Worm (Caenorhabditis elegans): Measurements from ENCODE around the gene C01G6.9.

Gene C01G6.9

ce11 chrII:9331343-9331742 lies 35.7 kb upstream of the C01G6.9 start, which contains the start of gene eif-3.F:
Gene eif-3.F, plus strand, starts transcription at chrII:9331643.
- TF ChIP-seq nhr-28 (tag; optimal IDR thresholded peaks at IDR 0.05): no peak
- TF ChIP-seq zfp-3 (GFP tag; conservative IDR thresholded peaks at IDR 0.05): no peak
- TF ChIP-seq aly-2 (tag; optimal IDR thresholded peaks at IDR 0.05): no peak
- no peak for TF ChIP-seq tra-1 (GFP tag; IDR thresholded peaks at IDR 0.05)
- no peak for TF ChIP-seq nhr-25 (tag; optimal IDR thresholded peaks at IDR 0.05; ENCODE audit: borderline replicate concordance, insufficient read depth)
- no peak for TF ChIP-seq rbr-2 (tag; optimal IDR thresholded peaks at IDR 0.05)
- TF ChIP-seq zag-1 (tag; optimal IDR thresholded peaks at IDR 0.05): no peak
- no peak for TF ChIP-seq zip-11 (GFP tag; IDR thresholded peaks at IDR 0.05)
- TF ChIP-seq jun-1 (tag; optimal IDR thresholded peaks at IDR 0.05): no peak
- no peak for TF ChIP-seq attf-4 (tag; optimal IDR thresholded peaks at IDR 0.05)
- no peak for TF ChIP-seq ztf-11 (tag; optimal IDR thresholded peaks at IDR 0.05)
- TF ChIP-seq madf-9 (GFP tag; conservative IDR thresholded peaks at IDR 0.05): no peak
- no peak for TF ChIP-seq T20F7.1 (GFP tag; optimal IDR thresholded peaks at IDR 0.05)
- no peak for TF ChIP-seq fkh-10 (GFP tag; optimal IDR thresholded peaks at IDR 0.05)
- no peak for TF ChIP-seq lin-38 (GFP tag; IDR thresholded peaks at IDR 0.05)
- no peak for TF ChIP-seq daf-16 (GFP tag; optimal IDR thresholded peaks at IDR 0.05)
- no peak for TF ChIP-seq daf-16 (tag; optimal IDR thresholded peaks at IDR 0.05)
- no peak for TF ChIP-seq dmd-8 (GFP tag; IDR thresholded peaks at IDR 0.05)
- TF ChIP-seq hmg-1.1 (GFP tag; IDR thresholded peaks at IDR 0.05): no peak

ce11 chrII:9329474-9329873 lies 33.9 kb upstream of the C01G6.9 start, which contains the start of gene wbp-2:
Gene wbp-2, plus strand, starts transcription at chrII:9329774.
- TF ChIP-seq mxl-3 (GFP tag; optimal IDR thresholded peaks at IDR 0.05): no peak
- TF ChIP-seq hlh-11 (tag; optimal IDR thresholded peaks at IDR 0.05): no peak
- TF ChIP-seq dmd-6 (GFP tag; IDR thresholded peaks at IDR 0.05): no peak
- TF ChIP-seq arid-1 (GFP tag; conservative IDR thresholded peaks at IDR 0.05): no peak
- TF ChIP-seq nhr-25 (tag; optimal IDR thresholded peaks at IDR 0.05; ENCODE audit: borderline replicate concordance, insufficient read depth): no peak
- no peak for TF ChIP-seq ctbp-1 (GFP tag; IDR thresholded peaks at IDR 0.05)
- no peak for TF ChIP-seq Y48G9A.11 (GFP tag; IDR thresholded peaks at IDR 0.05)
- no peak for TF ChIP-seq daf-16 (GFP tag; optimal IDR thresholded peaks at IDR 0.05)
- TF ChIP-seq daf-16 (tag; optimal IDR thresholded peaks at IDR 0.05): no peak
- no peak for TF ChIP-seq zfp-2 (tag; optimal IDR thresholded peaks at IDR 0.05)
- TF ChIP-seq lin-1 (GFP tag; IDR thresholded peaks at IDR 0.05): no peak
- TF ChIP-seq rbr-2 (tag; optimal IDR thresholded peaks at IDR 0.05): no peak
- no peak for TF ChIP-seq aly-2 (tag; optimal IDR thresholded peaks at IDR 0.05)
- TF ChIP-seq spr-3 (GFP tag; optimal IDR thresholded peaks at IDR 0.05): no peak
- TF ChIP-seq set-16 (GFP tag; IDR thresholded peaks at IDR 0.05): no peak

- TF ChIP-seq unc-130 (GFP tag; optimal IDR thresholded peaks at IDR 0.05) (no peak), Y105C5A.15 (GFP tag; IDR thresholded peaks at IDR 0.05) (no peak), daf-12 (tag; optimal IDR thresholded peaks at IDR 0.05) (no peak), nhr-77 (tag; optimal IDR thresholded peaks at IDR 0.05) (no peak), zfp-2 (tag; optimal IDR thresholded peaks at IDR 0.05) (no peak), nhr-76 (tag; optimal IDR thresholded peaks at IDR 0.05) (no peak), ctbp-1 (GFP tag; IDR thresholded peaks at IDR 0.05) (no peak), R02D3.7 (tag; optimal IDR thresholded peaks at IDR 0.05) (no peak), Y48G9A.11 (GFP tag; IDR thresholded peaks at IDR 0.05) (no peak), cey-2 (tag; optimal IDR thresholded peaks at IDR 0.05; ENCODE audit: borderline replicate concordance, insufficient read depth) (no peak), nhr-48 (tag; optimal IDR thresholded peaks at IDR 0.05) (no peak), ztf-7 (tag; optimal IDR thresholded peaks at IDR 0.05) (no peak), nhr-25 (tag; optimal IDR thresholded peaks at IDR 0.05; ENCODE audit: borderline replicate concordance, insufficient read depth) (no peak), nhr-11 (tag; optimal IDR thresholded peaks at IDR 0.05) (no peak), sdz-12 (GFP tag; optimal IDR thresholded peaks at IDR 0.05) (no peak), skn-1 (tag; optimal IDR thresholded peaks at IDR 0.05) (no peak), hlh-11 (tag; optimal IDR thresholded peaks at IDR 0.05) (peak; percentile 81), dmd-6 (GFP tag; IDR thresholded peaks at IDR 0.05) (peak; percentile 77), php-3 (GFP tag; IDR thresholded peaks at IDR 0.05) (0 out of 2 replicates have a peak, but pooled peaks have one; percentile 16), tag-97 (GFP tag; IDR thresholded peaks at IDR 0.05) (no peak), ZK546.5 (tag; optimal IDR thresholded peaks at IDR 0.05) (no peak), Y75B8A.6 (GFP tag; IDR thresholded peaks at IDR 0.05) (no peak), nhr-6 (tag; optimal IDR thresholded peaks at IDR 0.05) (no peak), F10B5.3 (tag; optimal IDR thresholded peaks at IDR 0.05) (no peak), madf-9 (GFP tag; conservative IDR thresholded peaks at IDR 0.05) (no peak), fkh-10 (GFP tag; optimal IDR thresholded peaks at IDR 0.05) (no peak), saeg-2 (GFP tag; IDR thresholded peaks at IDR 0.05) (no peak)
Measured at ce11 chrII:9325555-9325954, 29.9 kb upstream of the C01G6.9 start.
